Fruit fly (Drosophila melanogaster) whole organism, embryonic: ENCODE data around the gene drn.

Experiments
- CG10959 ChIP-seq: fragments of 200-800 bp; sonication (Bioruptor generic); IDR thresholded peaks from 2 replicates; pipeline ENCODE4 v1.3.6; 2022; ENCODE audit warnings: missing biosample characterization, missing genetic modification characterization
- CG12219 ChIP-seq: fragments of 200-800 bp; sonication (Bioruptor generic); optimal IDR thresholded peaks from 3 replicates; lab custom pipeline; 2018; ENCODE audit warnings: missing biosample characterization, mild to moderate bottlenecking, missing genetic modification characterization
- CG12744 ChIP-seq: fragments of 200-800 bp; sonication (Bioruptor generic); optimal IDR thresholded peaks from 2 replicates; lab custom pipeline; 2016; ENCODE audit warnings: missing biosample characterization, missing genetic modification characterization
- CG13296 ChIP-seq: fragments of 200-800 bp; sonication (Bioruptor generic); optimal IDR thresholded peaks from 3 replicates; lab custom pipeline; 2018; ENCODE audit warnings: missing biosample characterization, mild to moderate bottlenecking, missing genetic modification characterization
- CG15601 ChIP-seq: fragments of 200-800 bp; sonication (Bioruptor generic); optimal IDR thresholded peaks from 3 replicates; lab custom pipeline; 2019; ENCODE audit warnings: missing biosample characterization, mild to moderate bottlenecking, missing genetic modification characterization, moderate library complexity
- CG16815 ChIP-seq: fragments of 200-800 bp; sonication (Bioruptor generic); optimal IDR thresholded peaks from 3 replicates; lab custom pipeline; 2017; ENCODE audit warnings: missing biosample characterization, mild to moderate bottlenecking, missing genetic modification characterization
- CG18262 ChIP-seq: fragments of 200-800 bp; optimal IDR thresholded peaks from 3 replicates; lab custom pipeline; 2019; ENCODE audit warnings: missing biosample characterization, mild to moderate bottlenecking, missing genetic modification characterization, moderate library complexity
- CG2875 ChIP-seq: fragments of 200-800 bp; sonication (Bioruptor generic); optimal IDR thresholded peaks from 2 replicates; lab custom pipeline; 2017; ENCODE audit warnings: missing biosample characterization, mild to moderate bottlenecking, missing genetic modification characterization, missing genetic modification reagents
- CG34376 ChIP-seq: fragments of 200-800 bp; sonication (Bioruptor generic); optimal IDR thresholded peaks from 2 replicates; lab custom pipeline; 2018; ENCODE audit warnings: missing biosample characterization, mild to moderate bottlenecking, missing genetic modification characterization
- CG4360 ChIP-seq: fragments of 200-800 bp; sonication (Bioruptor generic); IDR thresholded peaks from 2 replicates; pipeline ENCODE4 v1.3.6; 2022; ENCODE audit warnings: missing biosample characterization, missing genetic modification characterization
- CG4404 ChIP-seq: fragments of 200-800 bp; sonication (Bioruptor generic); IDR thresholded peaks from 2 replicates; pipeline ENCODE4 v1.3.6; 2022; ENCODE audit warnings: missing biosample characterization, missing genetic modification characterization
- CG4424 ChIP-seq: fragments of 200-800 bp; sonication (Bioruptor generic); optimal IDR thresholded peaks from 3 replicates; lab custom pipeline; 2016; ENCODE audit warnings: missing biosample characterization, missing genetic modification characterization
- CG5180 ChIP-seq: fragments of 200-800 bp; sonication (Bioruptor generic); optimal IDR thresholded peaks from 3 replicates; lab custom pipeline; 2017; ENCODE audit warnings: missing biosample characterization, missing genetic modification characterization, mild to moderate bottlenecking, moderate library complexity, missing genetic modification reagents
- CG7839 ChIP-seq: fragments of 200-800 bp; sonication (Bioruptor generic); optimal IDR thresholded peaks from 3 replicates; lab custom pipeline; 2018; ENCODE audit warnings: missing biosample characterization, mild to moderate bottlenecking, missing genetic modification characterization, moderate library complexity
- CG7963 ChIP-seq: fragments of 200-800 bp; sonication (Bioruptor generic); IDR thresholded peaks from 3 replicates; pipeline ENCODE4 v1.3.6; 2022; ENCODE audit warnings: missing biosample characterization, missing genetic modification characterization; ENCODE audit not compliant: partially characterized antibody
- CG8765 ChIP-seq: fragments of 200-800 bp; sonication (Bioruptor generic); IDR thresholded peaks from 2 replicates; pipeline ENCODE4 v1.3.6; 2022; ENCODE audit warnings: missing biosample characterization, missing genetic modification characterization
- CG9437 ChIP-seq: fragments of 200-800 bp; sonication (Bioruptor generic); optimal IDR thresholded peaks from 2 replicates; lab custom pipeline; 2018; ENCODE audit warnings: missing biosample characterization, mild to moderate bottlenecking, missing genetic modification characterization
- Dad ChIP-seq: fragments of 200-800 bp; sonication (Bioruptor generic); optimal IDR thresholded peaks from 3 replicates; lab custom pipeline; 2016; ENCODE audit warnings: missing biosample characterization, missing genetic modification characterization
- Dp ChIP-seq: fragments of 200-800 bp; sonication (Bioruptor generic); optimal IDR thresholded peaks from 2 replicates; lab custom pipeline; 2018; ENCODE audit warnings: missing biosample characterization, mild to moderate bottlenecking, missing genetic modification characterization, moderate library complexity
- Dref ChIP-seq: fragments of 200-800 bp; sonication (Bioruptor generic); IDR thresholded peaks from 2 replicates; pipeline ENCODE4 v1.3.6; 2022; ENCODE audit warnings: missing biosample characterization, missing genetic modification characterization
- Gsc ChIP-seq: fragments of 200-800 bp; sonication (Bioruptor generic); IDR thresholded peaks from 2 replicates; pipeline ENCODE4 v1.3.6; 2022; ENCODE audit warnings: missing biosample characterization, missing genetic modification characterization
- HmgZ ChIP-seq: fragments of 200-800 bp; sonication (Bioruptor generic); optimal IDR thresholded peaks from 2 replicates; lab custom pipeline; 2018; ENCODE audit warnings: missing biosample characterization, mild to moderate bottlenecking, missing genetic modification characterization
- Hmr ChIP-seq: fragments of 200-800 bp; sonication (Bioruptor generic); optimal IDR thresholded peaks from 3 replicates; lab custom pipeline; 2017; ENCODE audit warnings: mild to moderate bottlenecking, missing biosample characterization, missing genetic modification reagents, missing genetic modification characterization
- Hmx ChIP-seq: fragments of 200-800 bp; sonication (Bioruptor generic); optimal IDR thresholded peaks from 2 replicates; lab custom pipeline; 2016; ENCODE audit warnings: missing biosample characterization, missing genetic modification characterization
- Mes4 ChIP-seq: fragments of 200-800 bp; sonication (Bioruptor generic); optimal IDR thresholded peaks from 2 replicates; lab custom pipeline; 2016; ENCODE audit warnings: missing biosample characterization, missing genetic modification characterization
- Nf-YC ChIP-seq: fragments of 200-800 bp; optimal IDR thresholded peaks from 3 replicates; lab custom pipeline; 2019; ENCODE audit warnings: missing biosample characterization, mild to moderate bottlenecking, missing genetic modification characterization, moderate library complexity
- NfI ChIP-seq: fragments of 200-800 bp; sonication (Bioruptor generic); optimal IDR thresholded peaks from 3 replicates; lab custom pipeline; 2018; ENCODE audit warnings: missing biosample characterization, mild to moderate bottlenecking, missing genetic modification characterization, moderate library complexity
- Rx ChIP-seq: fragments of 200-800 bp; sonication (Bioruptor generic); IDR thresholded peaks from 2 replicates; pipeline ENCODE4 v1.3.6; 2022; ENCODE audit warnings: missing biosample characterization, missing genetic modification characterization
- Sox100B ChIP-seq: fragments of 200-800 bp; sonication (Bioruptor generic); optimal IDR thresholded peaks from 3 replicates; lab custom pipeline; 2018; ENCODE audit warnings: missing biosample characterization, mild to moderate bottlenecking, missing genetic modification characterization
- TFAM ChIP-seq: fragments of 200-800 bp; sonication (Bioruptor generic); optimal IDR thresholded peaks from 2 replicates; lab custom pipeline; 2017; ENCODE audit warnings: missing biosample characterization, missing genetic modification characterization, inconsistent platforms
- Trl ChIP-seq, 3 experiments: fragments of >200 bp in 2 of 3; fragments of 200-800 bp in 1 of 3; sonication (Bioruptor generic) in 1 of 3; optimal IDR thresholded peaks; 2 replicates in 1 of 3; 3 replicates in 2 of 3; lab custom pipeline; 2016 to 2017; ENCODE audit warnings: missing biosample characterization in 1 of 3, missing genetic modification characterization in 1 of 3
- Usf ChIP-seq: fragments of 200-800 bp; sonication (Bioruptor generic); optimal IDR thresholded peaks from 2 replicates; lab custom pipeline; 2017; ENCODE audit warnings: missing genotype, missing biosample characterization, missing genetic modification characterization
- al ChIP-seq: fragments of 200-800 bp; sonication (Bioruptor generic); IDR thresholded peaks from 2 replicates; pipeline ENCODE4 v1.3.6; 2022; ENCODE audit warnings: missing biosample characterization, missing genetic modification characterization
- ase ChIP-seq: fragments of 200-800 bp; sonication (Bioruptor generic); IDR thresholded peaks from 3 replicates; pipeline ENCODE4 v1.3.6; 2022; ENCODE audit warnings: missing biosample characterization, missing genetic modification characterization
- bcd ChIP-seq: fragments of 200-800 bp; sonication (Bioruptor generic); optimal IDR thresholded peaks from 2 replicates; lab custom pipeline; 2017; ENCODE audit warnings: missing biosample characterization, mild to moderate bottlenecking, missing genetic modification characterization
- corto ChIP-seq: fragments of 200-800 bp; sonication (Bioruptor generic); optimal IDR thresholded peaks from 2 replicates; lab custom pipeline; 2016; ENCODE audit warnings: missing biosample characterization, mild to moderate bottlenecking, missing genetic modification characterization, moderate library complexity
- esg ChIP-seq: fragments of 200-800 bp; sonication (Bioruptor generic); conservative IDR thresholded peaks from 2 replicates; pipeline ENCODE4 v1.3.6; 2022; ENCODE audit warnings: missing biosample characterization, missing genetic modification characterization
- grau ChIP-seq: fragments of 200-800 bp; optimal IDR thresholded peaks from 3 replicates; lab custom pipeline; 2019; ENCODE audit warnings: missing biosample characterization, mild to moderate bottlenecking, missing genetic modification characterization, moderate library complexity
- grn ChIP-seq: fragments of 200-800 bp; sonication (Bioruptor generic); optimal IDR thresholded peaks from 3 replicates; lab custom pipeline; 2017; ENCODE audit warnings: missing biosample characterization, missing genetic modification characterization
- gro ChIP-seq: fragments of 200-800 bp; sonication (Bioruptor generic); optimal IDR thresholded peaks from 2 replicates; lab custom pipeline; 2016; ENCODE audit warnings: missing biosample characterization, missing genetic modification characterization
- gsb ChIP-seq: fragments of 200-800 bp; sonication (Bioruptor generic); IDR thresholded peaks from 2 replicates; pipeline ENCODE4 v1.3.6; 2022; ENCODE audit warnings: missing biosample characterization, missing genetic modification characterization
- gsb-n ChIP-seq: fragments of 200-800 bp; sonication (Bioruptor generic); optimal IDR thresholded peaks from 3 replicates; lab custom pipeline; 2018; ENCODE audit warnings: missing biosample characterization, mild to moderate bottlenecking, missing genetic modification characterization
- ham ChIP-seq: fragments of 200-800 bp; sonication (Bioruptor generic); IDR thresholded peaks from 2 replicates; pipeline ENCODE4 v1.3.6; 2022; ENCODE audit warnings: missing biosample characterization, missing genetic modification characterization
- klu ChIP-seq: fragments of 200-800 bp; sonication (Bioruptor generic); IDR thresholded peaks from 2 replicates; pipeline ENCODE4 v1.3.6; 2022; ENCODE audit warnings: missing biosample characterization, missing genetic modification characterization
- nmo ChIP-seq: fragments of 200-800 bp; sonication (Bioruptor generic); optimal IDR thresholded peaks from 2 replicates; lab custom pipeline; 2018; ENCODE audit warnings: missing biosample characterization, mild to moderate bottlenecking, missing genetic modification characterization, moderate library complexity
- sens ChIP-seq: fragments of 200-800 bp; sonication (Bioruptor generic); peaks from one replicate; lab custom pipeline; 2016; ENCODE audit warnings: missing biosample characterization, missing genetic modification characterization
- stwl ChIP-seq: fragments of 200-800 bp; sonication (Bioruptor generic); optimal IDR thresholded peaks from 3 replicates; lab custom pipeline; 2018; ENCODE audit warnings: missing biosample characterization, mild to moderate bottlenecking, missing genetic modification characterization, moderate library complexity
- tgo ChIP-seq: fragments of 200-800 bp; sonication (Bioruptor generic); IDR thresholded peaks from 3 replicates; pipeline ENCODE4 v1.3.6; 2022; ENCODE audit warnings: missing biosample characterization, missing genetic modification characterization
- tio ChIP-seq: fragments of 200-800 bp; sonication (Bioruptor generic); optimal IDR thresholded peaks from 2 replicates; lab custom pipeline; 2017; ENCODE audit warnings: missing biosample characterization, missing genetic modification characterization, inconsistent platforms
- zf30C ChIP-seq: fragments of 200-800 bp; sonication (Bioruptor generic); optimal IDR thresholded peaks from 3 replicates; lab custom pipeline; 2018; ENCODE audit warnings: missing biosample characterization, mild to moderate bottlenecking, missing genetic modification characterization

Gene drn

dm6 chr3R:9399951-9400392 is 60.0 kb downstream of the drn start, which contains the start of gene CG34117 (continued):
- TF ChIP-seq sens (GFP tag; lab: Kevin White, UChicago) (peak; percentile 93), CG2875 (GFP tag; lab: Kevin White, UChicago) (peak; percentile 48), CG7839 (peak; percentile 81), gro (peak; percentile 50), ham (GFP tag; lab: Robert Waterston, UW) (peak; percentile 33; the same call in 1 of the 2 replicates), CG34376 (GFP tag; lab: Kevin White, UChicago) (peak; percentile 74), CG8765 (GFP tag; lab: Robert Waterston, UW) (peak; percentile 73), Dp (GFP tag; lab: Kevin White, UChicago) (peak; percentile 4), Dad (GFP tag; lab: Kevin White, UChicago) (peak; percentile 34), tgo (GFP tag; lab: Robert Waterston, UW) (peak; percentile 82), grau (tag; lab: Kevin White, UChicago) (peak; percentile 100), zf30C (GFP tag; lab: Kevin White, UChicago) (peak; percentile 2), corto (GFP tag; lab: Kevin White, UChicago) (no peak), tio (GFP tag; lab: Kevin White, UChicago) (peak; percentile 54), CG12219 (GFP tag; lab: Kevin White, UChicago) (peak; percentile 49), grn (no peak), CG7963 (GFP tag; lab: Robert Waterston, UW) (no peak), CG4360 (GFP tag; lab: Robert Waterston, UW) (no peak; the same call in 1 of the 2 replicates), HmgZ (tag; lab: Kevin White, UChicago) (peak; percentile 85), Dref (GFP tag; lab: Robert Waterston, UW) (no peak), Gsc (GFP tag; lab: Robert Waterston, UW) (no peak), stwl (tag; lab: Kevin White, UChicago) (peak; percentile 58), CG4404 (0 out of 2 replicates have a peak, but pooled peaks have one; percentile 6), Hmr (GFP tag; lab: Kevin White, UChicago) (peak; percentile 82), Nf-YC (peak; percentile 75), CG15601 (tag; lab: Kevin White, UChicago) (peak; percentile 71), gsb (GFP tag; lab: Robert Waterston, UW) (peak; percentile 58), CG10959 (GFP tag; lab: Robert Waterston, UW) (peak; percentile 69), Trl (optimal IDR thresholded peaks at IDR 0.05; lab: Kevin White, UChicago) (no peak), Trl (GFP tag; optimal IDR thresholded peaks at IDR 0.05; lab: Kevin White, UChicago) (peak; percentile 56), gsb-n (peak; percentile 75), CG9437 (GFP tag; lab: Kevin White, UChicago) (peak; percentile 81), Hmx (GFP tag; lab: Kevin White, UChicago) (peak; percentile 49), bcd (GFP tag; lab: Kevin White, UChicago) (peak; percentile 61), ase (peak; percentile 69; the same call in 2 of the 3 replicates), al (GFP tag; lab: Robert Waterston, UW) (peak; percentile 74), Mes4 (GFP tag; lab: Kevin White, UChicago) (no peak), TFAM (GFP tag; lab: Kevin White, UChicago) (no peak), Usf (GFP tag; lab: Kevin White, UChicago) (peak; percentile 18), klu (peak; percentile 67), CG12744 (peak; percentile 37), esg (GFP tag; lab: Robert Waterston, UW) (peak; percentile 72), Sox100B (peak; percentile 77), NfI (GFP tag; lab: Kevin White, UChicago) (peak; percentile 78), CG16815 (GFP tag; lab: Kevin White, UChicago) (peak; percentile 58), CG13296 (peak; percentile 79), CG5180 (GFP tag; lab: Kevin White, UChicago) (peak; percentile 53), nmo (peak; percentile 79), CG18262 (peak; percentile 79), Rx (peak; percentile 58), CG4424 (GFP tag; lab: Kevin White, UChicago) (peak; percentile 81)
